Fruit fly (Drosophila melanogaster): ENCODE measurements around the gene hry.

hry gene

DNA sequence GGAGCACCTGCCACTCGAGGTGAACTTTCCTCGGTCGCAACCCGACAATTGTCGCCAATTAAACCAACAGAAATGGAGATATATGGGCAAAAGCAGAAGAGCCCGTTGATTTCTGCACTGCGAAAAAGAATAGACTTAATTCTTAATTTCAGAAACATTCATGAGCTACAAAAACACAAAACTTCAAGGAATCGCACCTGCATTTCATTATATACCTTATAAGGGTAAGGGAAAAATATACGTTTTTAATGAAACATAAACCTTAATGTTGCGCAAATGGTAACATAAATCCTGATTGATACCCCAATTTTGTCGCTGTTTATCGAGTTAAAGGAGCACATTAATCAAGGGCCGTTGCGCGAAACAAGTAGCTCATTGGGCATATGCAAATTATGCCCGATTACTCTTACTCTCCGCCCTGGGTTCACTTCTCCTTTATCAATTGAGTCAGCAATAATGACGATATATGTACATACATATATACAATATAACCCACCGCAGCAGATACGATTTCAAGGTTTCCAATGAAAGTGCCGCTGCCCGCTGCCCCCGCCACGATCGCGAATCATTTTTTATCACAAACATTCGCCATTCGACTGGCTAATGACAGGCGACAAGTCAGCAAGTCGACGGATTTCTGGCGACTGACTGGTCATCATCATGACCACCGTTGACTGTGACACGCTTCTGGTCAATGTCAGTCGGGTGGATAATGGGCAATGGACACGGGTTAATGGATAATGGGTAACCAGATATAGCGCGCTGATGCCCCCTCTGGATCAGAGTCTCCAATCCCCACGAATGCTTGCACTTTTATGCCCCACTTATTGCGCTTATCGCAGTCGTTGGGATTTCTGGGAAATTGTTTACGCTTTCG, 13.5 kb upstream of the hry start:
- peak; percentile 99 for TF ChIP-seq tj (GFP tag; optimal IDR thresholded peaks at IDR 0.05)
- TF ChIP-seq CG14711 (tag; optimal IDR thresholded peaks at IDR 0.05) = no peak
- no peak for TF ChIP-seq Crg-1 (GFP tag; optimal IDR thresholded peaks at IDR 0.05)

DNA sequence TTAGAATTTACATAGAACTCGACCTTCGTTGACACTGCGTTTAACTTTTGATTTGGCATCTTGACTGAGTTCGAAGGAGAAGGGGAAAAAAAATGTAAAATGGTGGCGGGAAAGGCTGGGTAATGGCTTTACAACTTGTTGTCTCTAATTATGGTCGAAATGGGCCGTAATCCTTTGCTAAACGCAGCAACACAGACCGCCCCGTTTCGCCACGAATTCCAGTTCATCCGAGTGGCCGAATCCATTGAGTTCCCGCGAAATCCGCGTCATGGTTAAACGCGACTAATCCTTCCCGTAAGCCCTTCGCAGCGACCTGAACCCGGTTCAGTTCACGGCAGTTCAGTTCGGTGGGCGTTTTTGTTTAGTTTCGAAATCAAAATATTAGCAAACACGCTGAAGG, 9.5 kb upstream of the hry start:
- TF ChIP-seq CG7045 (GFP tag; optimal IDR thresholded peaks at IDR 0.05) = no peak
- TF ChIP-seq CG14711 (tag; optimal IDR thresholded peaks at IDR 0.05) = no peak
- TF ChIP-seq Hr96 (GFP tag; optimal IDR thresholded peaks at IDR 0.05) = no peak
- TF ChIP-seq Mnt (GFP tag; optimal IDR thresholded peaks at IDR 0.05) = no peak
- TF ChIP-seq toe (GFP tag; optimal IDR thresholded peaks at IDR 0.05) = no peak
- no peak for TF ChIP-seq CG33017 (tag; optimal IDR thresholded peaks at IDR 0.05)
- TF ChIP-seq CG11617 (GFP tag; optimal IDR thresholded peaks at IDR 0.05) = no peak
- TF ChIP-seq Clk (GFP tag; optimal IDR thresholded peaks at IDR 0.05) = no peak
- no peak for TF ChIP-seq CG5204 (GFP tag; optimal IDR thresholded peaks at IDR 0.05)
- TF ChIP-seq CG1620 (GFP tag; optimal IDR thresholded peaks at IDR 0.05) = no peak
- TF ChIP-seq pad (GFP tag; optimal IDR thresholded peaks at IDR 0.05) = no peak
- no peak for TF ChIP-seq ovo (GFP tag; optimal IDR thresholded peaks at IDR 0.05)
- no peak for TF ChIP-seq kay (GFP tag; ENCODE audit: borderline replicate concordance)
- TF ChIP-seq cnc (optimal IDR thresholded peaks at IDR 0.05) = no peak
- no peak for TF ChIP-seq Crg-1 (GFP tag; optimal IDR thresholded peaks at IDR 0.05)
- no peak for TF ChIP-seq bab1 (GFP tag; optimal IDR thresholded peaks at IDR 0.05)
- no peak for TF ChIP-seq CG12768 (GFP tag; optimal IDR thresholded peaks at IDR 0.05)
- TF ChIP-seq CG7101 (tag; optimal IDR thresholded peaks at IDR 0.05) = no peak
- TF ChIP-seq tj (GFP tag; optimal IDR thresholded peaks at IDR 0.05) = no peak
- no peak for TF ChIP-seq cic (GFP tag; optimal IDR thresholded peaks at IDR 0.05)

DNA sequence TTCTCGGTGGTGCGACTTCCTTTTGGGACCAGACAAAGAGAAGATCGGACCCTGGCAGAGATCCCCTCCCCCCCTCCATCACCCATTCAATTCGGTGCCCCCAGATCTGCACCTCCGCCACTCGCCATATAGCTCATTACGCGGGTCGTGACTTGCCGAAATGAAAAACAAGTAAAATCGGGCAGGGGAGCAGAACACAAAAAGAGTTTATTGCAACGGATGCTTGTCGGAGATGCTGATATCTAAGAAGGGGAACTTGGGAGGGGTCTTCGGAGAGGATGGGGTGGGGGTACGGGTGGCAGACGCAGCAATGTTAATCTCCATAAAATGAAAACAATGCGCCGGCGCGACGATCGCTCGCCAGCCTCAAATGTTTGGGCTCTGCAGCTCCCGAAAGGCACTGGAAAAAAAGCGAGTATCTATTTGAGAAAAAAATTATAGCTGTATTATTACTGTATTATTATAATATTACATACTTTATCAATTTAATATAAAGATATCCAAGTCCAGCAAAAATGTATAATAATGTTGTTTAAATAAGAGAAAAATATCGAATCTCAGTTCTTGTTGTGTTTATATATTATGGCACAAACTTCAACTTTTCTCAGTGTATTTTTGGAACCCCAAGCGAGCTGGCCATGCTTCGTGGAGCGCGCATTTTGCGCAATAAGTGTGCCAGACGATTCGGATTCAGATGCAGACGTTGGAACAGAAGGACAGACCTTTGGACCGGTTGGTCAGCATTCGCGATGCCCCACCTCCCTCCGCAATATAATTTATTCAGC, 7.6 kb upstream of the hry start:
- TF ChIP-seq Clk (GFP tag; optimal IDR thresholded peaks at IDR 0.05) (no peak), cic (GFP tag; optimal IDR thresholded peaks at IDR 0.05) (no peak), bab1 (GFP tag; optimal IDR thresholded peaks at IDR 0.05) (no peak), CG1620 (GFP tag; optimal IDR thresholded peaks at IDR 0.05) (no peak), Hr96 (GFP tag; optimal IDR thresholded peaks at IDR 0.05) (no peak), tj (GFP tag; optimal IDR thresholded peaks at IDR 0.05) (no peak), cnc (optimal IDR thresholded peaks at IDR 0.05) (no peak), CG7101 (tag; optimal IDR thresholded peaks at IDR 0.05) (no peak), CG12768 (GFP tag; optimal IDR thresholded peaks at IDR 0.05) (no peak), ovo (GFP tag; optimal IDR thresholded peaks at IDR 0.05) (no peak), CG11617 (GFP tag; optimal IDR thresholded peaks at IDR 0.05) (no peak), toe (GFP tag; optimal IDR thresholded peaks at IDR 0.05) (no peak), CG7045 (GFP tag; optimal IDR thresholded peaks at IDR 0.05) (no peak)

DNA sequence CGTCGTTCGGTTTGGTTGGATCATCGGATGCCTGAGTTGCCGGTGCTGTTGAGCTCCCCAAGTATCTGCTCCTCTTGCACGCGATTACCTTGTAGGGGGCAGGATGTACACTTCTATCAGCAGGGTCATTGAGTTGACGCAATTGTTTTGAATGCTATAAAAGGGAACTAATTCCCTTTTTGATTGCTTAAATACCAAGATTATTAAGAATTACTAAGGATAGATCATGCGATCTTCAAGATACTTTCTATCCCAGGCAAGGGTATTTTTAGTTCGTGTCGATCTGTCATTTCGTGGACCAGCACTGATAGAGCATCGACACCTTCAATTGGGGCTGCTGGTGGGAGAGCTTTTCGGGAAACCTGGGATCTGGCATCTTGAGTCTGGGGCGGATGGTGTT, 6.5 kb upstream of the hry start:
- TF ChIP-seq tj (GFP tag; optimal IDR thresholded peaks at IDR 0.05) (no peak), CG5204 (GFP tag; optimal IDR thresholded peaks at IDR 0.05) (no peak), toe (GFP tag; optimal IDR thresholded peaks at IDR 0.05) (no peak)

DNA sequence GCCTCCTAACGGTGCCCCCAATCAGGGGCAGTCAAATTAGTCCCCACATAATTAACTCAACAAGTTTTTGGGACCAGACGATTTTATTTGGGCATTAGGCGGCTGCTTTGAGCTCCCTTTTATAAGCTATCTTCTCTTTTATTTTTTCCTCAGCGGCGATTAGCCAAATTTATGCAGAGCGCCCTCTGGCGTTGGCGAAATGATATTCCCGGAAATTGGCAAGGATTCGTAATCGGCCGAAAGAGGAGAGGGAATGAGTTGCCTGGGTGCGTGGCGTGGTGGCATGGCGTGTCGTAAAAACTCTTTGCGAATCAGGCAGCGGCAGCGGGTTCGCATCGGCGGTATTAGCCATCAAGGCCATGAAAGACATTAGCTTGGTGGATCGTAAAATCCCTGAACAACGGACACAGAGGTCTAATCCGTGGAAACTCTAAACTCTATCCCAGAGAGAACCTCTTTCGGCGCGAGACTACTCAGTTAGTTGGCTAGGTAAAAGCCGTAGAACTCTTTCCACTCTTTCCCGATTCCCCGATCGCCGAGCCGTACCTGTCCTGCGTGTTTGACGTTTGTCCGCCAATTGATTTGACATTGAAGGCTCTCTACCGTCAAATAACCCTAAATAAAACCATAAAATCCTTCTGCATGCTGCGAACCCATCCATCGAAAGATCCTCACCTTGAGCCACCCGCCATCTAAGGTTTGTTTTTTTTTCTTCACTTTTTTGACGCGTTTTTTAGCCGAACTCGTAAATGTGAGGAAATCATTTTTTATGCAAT, 5.5 kb upstream of the hry start:
- no peak for TF ChIP-seq Hr96 (GFP tag; optimal IDR thresholded peaks at IDR 0.05)
- TF ChIP-seq bab1 (GFP tag; optimal IDR thresholded peaks at IDR 0.05) = no peak
- TF ChIP-seq CG33017 (tag; optimal IDR thresholded peaks at IDR 0.05) = no peak
- no peak for TF ChIP-seq CG7101 (tag; optimal IDR thresholded peaks at IDR 0.05)
- TF ChIP-seq pad (GFP tag; optimal IDR thresholded peaks at IDR 0.05) = no peak
- TF ChIP-seq CG11617 (GFP tag; optimal IDR thresholded peaks at IDR 0.05) = no peak
- no peak for TF ChIP-seq cic (GFP tag; optimal IDR thresholded peaks at IDR 0.05)
- no peak for TF ChIP-seq Mnt (GFP tag; optimal IDR thresholded peaks at IDR 0.05)
- TF ChIP-seq CG1620 (GFP tag; optimal IDR thresholded peaks at IDR 0.05) = no peak

DNA sequence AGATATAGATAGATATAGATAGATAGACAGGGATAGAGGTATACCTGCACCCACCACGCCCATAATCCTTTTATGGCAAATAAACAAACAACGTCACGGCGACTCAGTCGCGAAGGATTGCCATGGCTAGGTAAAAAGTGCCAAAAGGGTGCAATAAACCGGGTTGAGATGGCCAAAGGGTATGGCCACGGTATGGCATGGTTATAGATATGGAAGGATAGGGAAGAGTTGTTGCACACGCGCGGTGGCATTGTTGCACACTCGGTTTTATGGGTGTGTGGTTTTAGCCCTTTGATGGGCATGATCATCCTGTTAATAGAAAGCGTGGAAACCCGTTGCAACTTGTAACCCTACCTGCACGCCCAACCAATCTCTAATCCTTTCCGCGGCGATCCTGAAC, 4.6 kb upstream of the hry start:
- TF ChIP-seq Hr96 (GFP tag; optimal IDR thresholded peaks at IDR 0.05) = no peak
- no peak for TF ChIP-seq toe (GFP tag; optimal IDR thresholded peaks at IDR 0.05)
- no peak for TF ChIP-seq bab1 (GFP tag; optimal IDR thresholded peaks at IDR 0.05)
